Fruit fly (Drosophila melanogaster) Kc167 (cell line): ENCODE results near the gene CG44437.

Experiments
- Myc ChIP-seq: fragments of >200 bp; optimal IDR thresholded peaks from 2 replicates; lab custom pipeline; 2017; ENCODE audit warnings: missing external identifiers
- Sin3A ChIP-seq: fragments of >200 bp; optimal IDR thresholded peaks from 2 replicates; lab custom pipeline; 2018; ENCODE audit warnings: missing external identifiers
- h ChIP-seq: fragments of >200 bp; optimal IDR thresholded peaks from 3 replicates; lab custom pipeline; 2018; ENCODE audit warnings: missing external identifiers
- psq ChIP-seq: fragments of >200 bp; optimal IDR thresholded peaks from 2 replicates; lab custom pipeline; 2017; ENCODE audit warnings: missing external identifiers
- ttk ChIP-seq: sonication (Bioruptor generic); optimal IDR thresholded peaks from 2 replicates; lab custom pipeline; 2017; ENCODE audit warnings: missing external identifiers

- TF ChIP-seq Myc (lab: Kevin White, UChicago) (no peak), h (lab: Kevin White, UChicago) (no peak), ttk (lab: Kevin White, UChicago) (no peak), psq (lab: Kevin White, UChicago) (no peak), Sin3A (no peak)
Observed at dm6 chrX:13211357-13212137, 9.5 kb upstream of the CG44437 start, which contains the start of gene sno.
